Worm (Caenorhabditis elegans) whole organism, mixed stage, embryonic: Measurements from ENCODE around the gene btb-6.

Source experiments
- M03D4.4 ChIP-seq: sonication (generic microtip); optimal IDR thresholded peaks from 2 replicates; lab custom pipeline; 2017; ENCODE audit warnings: mild to moderate bottlenecking, missing genetic modification characterization, missing compliant biosample characterization
- bed-3 ChIP-seq: fragments of 200-800 bp; sonication (Bioruptor generic); optimal IDR thresholded peaks from 3 replicates; lab custom pipeline; 2018; ENCODE audit warnings: mild to moderate bottlenecking, missing genetic modification characterization, moderate library complexity, missing compliant biosample characterization
- blmp-1 ChIP-seq: fragments of 150-350 bp; optimal IDR thresholded peaks from 2 replicates; lab custom pipeline; 2014; ENCODE audit warnings: missing biosample characterization, missing genetic modification characterization
- ceh-39 ChIP-seq: fragments of 150-350 bp; optimal IDR thresholded peaks from 2 replicates; lab custom pipeline; 2014; ENCODE audit warnings: missing biosample characterization, missing genetic modification characterization
- ceh-43 ChIP-seq: fragments of 200-800 bp; sonication (Bioruptor generic); optimal IDR thresholded peaks from 2 replicates; lab custom pipeline; 2018; ENCODE audit warnings: mild to moderate bottlenecking, missing genetic modification characterization, moderate library complexity, missing compliant biosample characterization
- ceh-83 ChIP-seq: fragments of 200-800 bp; sonication (Bioruptor generic); optimal IDR thresholded peaks from 2 replicates; lab custom pipeline; 2018; ENCODE audit warnings: mild to moderate bottlenecking, missing genetic modification characterization, missing compliant biosample characterization
- ces-1 ChIP-seq: fragments of 150-350 bp; optimal IDR thresholded peaks from 2 replicates; lab custom pipeline; 2014; ENCODE audit warnings: missing biosample characterization, missing genetic modification reagents, missing genetic modification characterization
- cnd-1 ChIP-seq: fragments of 200-800 bp; sonication (Bioruptor generic); optimal IDR thresholded peaks from 2 replicates; lab custom pipeline; 2018; ENCODE audit warnings: mild to moderate bottlenecking, missing genetic modification characterization, missing compliant biosample characterization
- drap-1 ChIP-seq: fragments of 200-800 bp; sonication (Bioruptor generic); optimal IDR thresholded peaks from 3 replicates; lab custom pipeline; 2018; ENCODE audit warnings: mild to moderate bottlenecking, missing genetic modification characterization, missing compliant biosample characterization
- elt-1 ChIP-seq: sonication (generic microtip); optimal IDR thresholded peaks from 2 replicates; lab custom pipeline; 2017; ENCODE audit warnings: missing genetic modification characterization, mild to moderate bottlenecking, missing compliant biosample characterization, antibody characterized with exemption, moderate library complexity, borderline replicate concordance; ENCODE audit not compliant: insufficient read depth
- ham-2 ChIP-seq: fragments of 200-800 bp; sonication (Bioruptor generic); optimal IDR thresholded peaks from 2 replicates; lab custom pipeline; 2018; ENCODE audit warnings: mild to moderate bottlenecking, missing genetic modification characterization, missing compliant biosample characterization
- hlh-1 ChIP-seq: fragments of 150-350 bp; optimal IDR thresholded peaks from 2 replicates; lab custom pipeline; 2014; ENCODE audit warnings: missing biosample characterization, missing genetic modification reagents, missing genetic modification characterization
- lin-13 ChIP-seq: fragments of 150-350 bp; optimal IDR thresholded peaks from 2 replicates; lab custom pipeline; 2014; ENCODE audit warnings: missing biosample characterization, missing genetic modification characterization
- lin-32 ChIP-seq: fragments of 200-800 bp; sonication (Bioruptor generic); optimal IDR thresholded peaks from 2 replicates; lab custom pipeline; 2018; ENCODE audit warnings: mild to moderate bottlenecking, missing genetic modification characterization, missing compliant biosample characterization
- lsy-2 ChIP-seq: fragments of 150-350 bp; optimal IDR thresholded peaks from 2 replicates; lab custom pipeline; 2014; ENCODE audit warnings: missing biosample characterization, missing genetic modification characterization
- mab-5 ChIP-seq: fragments of 150-350 bp; optimal IDR thresholded peaks from 2 replicates; lab custom pipeline; 2014; ENCODE audit warnings: missing biosample characterization, missing genetic modification characterization
- mep-1 ChIP-seq: fragments of 150-350 bp; optimal IDR thresholded peaks from 2 replicates; lab custom pipeline; 2017; ENCODE audit warnings: missing biosample characterization, missing genetic modification reagents, missing genetic modification characterization, inconsistent platforms
- mls-2 ChIP-seq: sonication (generic microtip); optimal IDR thresholded peaks from 2 replicates; lab custom pipeline; 2016; ENCODE audit warnings: mild to moderate bottlenecking, missing genetic modification characterization, moderate library complexity, missing compliant biosample characterization
- nhr-12 ChIP-seq: fragments of 150-350 bp; optimal IDR thresholded peaks from 2 replicates; lab custom pipeline; 2014; ENCODE audit warnings: missing biosample characterization, missing genetic modification characterization
- nhr-2 ChIP-seq: fragments of 150-350 bp; optimal IDR thresholded peaks from 2 replicates; lab custom pipeline; 2014; ENCODE audit warnings: missing biosample characterization, missing genetic modification characterization
- nhr-237 ChIP-seq: fragments of 150-350 bp; optimal IDR thresholded peaks from 2 replicates; lab custom pipeline; 2014; ENCODE audit warnings: missing biosample characterization, missing genetic modification characterization
- nhr-28 ChIP-seq: fragments of 150-350 bp; optimal IDR thresholded peaks from 2 replicates; lab custom pipeline; 2014; ENCODE audit warnings: missing biosample characterization, missing genetic modification characterization
- nhr-76 ChIP-seq: sonication (generic microtip); optimal IDR thresholded peaks from 2 replicates; lab custom pipeline; 2017; ENCODE audit warnings: missing biosample characterization, missing genetic modification characterization
- pha-4 ChIP-seq: fragments of 150-350 bp; optimal IDR thresholded peaks from 2 replicates; lab custom pipeline; 2018; ENCODE audit warnings: missing biosample characterization, missing genetic modification reagents, missing genetic modification characterization
- sem-2 ChIP-seq: fragments of 200-800 bp; sonication (Bioruptor generic); optimal IDR thresholded peaks from 2 replicates; lab custom pipeline; 2018; ENCODE audit warnings: mild to moderate bottlenecking, missing genetic modification characterization, missing compliant biosample characterization
- snpc-4 ChIP-seq: fragments of 150-350 bp; optimal IDR thresholded peaks from 2 replicates; lab custom pipeline; 2014; ENCODE audit warnings: missing biosample characterization, missing genetic modification characterization
- sptf-1 ChIP-seq: sonication (generic microtip); optimal IDR thresholded peaks from 2 replicates; lab custom pipeline; 2017; ENCODE audit warnings: mild to moderate bottlenecking, missing genetic modification characterization, moderate library complexity, missing compliant biosample characterization
- tbx-8 ChIP-seq: fragments of 200-800 bp; sonication (Bioruptor generic); optimal IDR thresholded peaks from 2 replicates; lab custom pipeline; 2018; ENCODE audit warnings: mild to moderate bottlenecking, missing genetic modification characterization, moderate library complexity, missing compliant biosample characterization
- unc-120 ChIP-seq: sonication (generic microtip); optimal IDR thresholded peaks from 2 replicates; lab custom pipeline; 2017; ENCODE audit warnings: missing genetic modification characterization, missing compliant biosample characterization; ENCODE audit not compliant: poor library complexity, severe bottlenecking
- unc-39 ChIP-seq: fragments of 150-350 bp; optimal IDR thresholded peaks from 2 replicates; lab custom pipeline; 2014; ENCODE audit warnings: missing biosample characterization, missing genetic modification characterization
- unc-62 ChIP-seq: fragments of 150-350 bp; optimal IDR thresholded peaks from 2 replicates; lab custom pipeline; 2014; ENCODE audit warnings: missing biosample characterization, missing genetic modification reagents, missing genetic modification characterization
- zip-8 ChIP-seq: fragments of 150-350 bp; optimal IDR thresholded peaks from 2 replicates; lab custom pipeline; 2014; ENCODE audit warnings: missing biosample characterization, missing genetic modification characterization

Gene btb-6

DNA sequence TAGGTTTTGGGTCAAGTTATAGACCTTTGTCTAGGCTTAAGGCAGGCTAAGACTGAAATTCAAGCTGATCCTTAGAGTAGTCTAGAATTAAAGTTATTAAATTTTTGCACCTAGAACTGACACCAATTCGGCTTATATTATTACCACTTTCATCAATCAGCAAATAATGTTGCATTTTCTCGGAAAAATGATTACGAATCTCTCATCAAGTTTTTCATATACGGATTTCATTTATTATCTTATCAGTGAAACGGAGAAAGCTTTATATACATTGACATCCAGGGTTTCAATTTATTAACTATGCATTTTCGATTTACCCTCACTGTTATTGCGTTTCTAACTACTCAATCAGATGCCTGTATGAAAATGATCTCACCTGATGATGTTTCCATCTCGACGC, 26.1 kb downstream of the btb-6 start, which contains the start of gene K07G6.1:
TSS of gene K07G6.1 (plus strand) at position 301 of the 400 bp plus-strand sequence.
- no peak for TF ChIP-seq elt-1 (tag; lab: Kevin White, UChicago)
- TF ChIP-seq ham-2 = no peak
- no peak for TF ChIP-seq zip-8
- TF ChIP-seq nhr-76 (tag; lab: Kevin White, UChicago) = no peak
- no peak for TF ChIP-seq unc-39
- TF ChIP-seq nhr-28 (tag; lab: Kevin White, UChicago) = no peak
- no peak for TF ChIP-seq ceh-39 (tag; lab: Kevin White, UChicago)
- TF ChIP-seq mab-5 (tag; lab: Kevin White, UChicago) = no peak
- TF ChIP-seq pha-4 = no peak
- no peak for TF ChIP-seq snpc-4 (tag; lab: Kevin White, UChicago)
- TF ChIP-seq sem-2 (GFP tag; lab: Kevin White, UChicago) = no peak

DNA sequence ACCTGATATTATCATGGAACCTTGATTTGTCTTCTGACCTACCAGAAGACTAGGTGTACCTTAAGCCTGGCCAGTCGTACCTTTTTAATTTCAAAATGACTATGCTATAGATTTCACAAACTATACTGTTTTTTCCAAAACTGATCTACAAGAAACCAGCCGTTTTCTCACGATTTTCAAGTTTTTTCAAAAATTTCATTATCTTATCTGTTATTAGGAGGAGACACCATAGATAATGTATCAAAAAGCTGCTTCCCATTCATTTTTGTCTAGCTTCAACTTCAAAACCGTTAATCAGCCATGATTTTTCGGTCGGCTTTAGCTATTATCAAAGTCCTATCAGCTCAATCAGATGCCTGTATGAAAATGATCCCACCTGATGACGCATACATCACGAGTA, 27.4 kb downstream of the btb-6 start, which contains the start of gene F36H5.12:
TSS of gene F36H5.12 (plus strand) at position 301 of the 400 bp plus-strand sequence.
- TF ChIP-seq nhr-237 = no peak
- no peak for TF ChIP-seq nhr-12 (tag; lab: Kevin White, UChicago)
- no peak for TF ChIP-seq nhr-2
- TF ChIP-seq nhr-76 (tag; lab: Kevin White, UChicago) = no peak
- TF ChIP-seq drap-1 (GFP tag; lab: Kevin White, UChicago) = no peak
- TF ChIP-seq cnd-1 = no peak
- TF ChIP-seq nhr-28 (tag; lab: Kevin White, UChicago) = no peak
- no peak for TF ChIP-seq elt-1 (tag; lab: Kevin White, UChicago)
- no peak for TF ChIP-seq tbx-8
- no peak for TF ChIP-seq pha-4
- TF ChIP-seq blmp-1 (tag; lab: Kevin White, UChicago) = no peak
- no peak for TF ChIP-seq unc-62 (GFP tag; lab: Kevin White, UChicago)
- TF ChIP-seq hlh-1 (tag; lab: Kevin White, UChicago) = no peak
- no peak for TF ChIP-seq ceh-43
- TF ChIP-seq snpc-4 (tag; lab: Kevin White, UChicago) = no peak
- no peak for TF ChIP-seq lin-32 (GFP tag; lab: Kevin White, UChicago)
- no peak for TF ChIP-seq sem-2 (GFP tag; lab: Kevin White, UChicago)
- TF ChIP-seq mep-1 = no peak
- no peak for TF ChIP-seq bed-3 (GFP tag; lab: Kevin White, UChicago)

DNA sequence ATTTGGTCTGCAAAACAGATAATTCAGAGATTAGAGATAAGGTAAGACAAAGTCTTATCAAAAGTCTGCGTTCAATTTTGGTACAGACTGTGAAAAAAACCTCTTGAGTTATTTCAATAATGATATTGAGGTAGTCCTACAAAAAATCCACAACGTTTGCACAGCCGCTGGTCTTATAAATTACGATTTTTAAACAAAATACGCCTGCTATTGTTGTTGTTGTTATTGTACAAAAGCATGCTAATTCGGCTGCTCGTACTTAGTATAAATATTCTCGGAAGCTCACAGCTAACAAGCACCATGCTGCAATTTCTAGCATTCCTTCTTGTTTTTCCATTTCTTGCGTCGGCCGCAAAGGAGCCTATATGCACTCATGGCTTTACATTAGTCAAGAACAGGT, 29.1 kb downstream of the btb-6 start, which contains the start of gene clec-19:
TSS of gene clec-19 (plus strand) at position 301 of the 400 bp plus-strand sequence.
- no peak for TF ChIP-seq mls-2
- no peak for TF ChIP-seq nhr-237
- TF ChIP-seq mep-1 = no peak
- no peak for TF ChIP-seq cnd-1
- TF ChIP-seq mab-5 (tag; lab: Kevin White, UChicago) = no peak
- TF ChIP-seq unc-62 (GFP tag; lab: Kevin White, UChicago) = no peak
- TF ChIP-seq lin-32 (GFP tag; lab: Kevin White, UChicago) = no peak
- no peak for TF ChIP-seq blmp-1 (tag; lab: Kevin White, UChicago)
- TF ChIP-seq nhr-2 = no peak
- no peak for TF ChIP-seq unc-39
- TF ChIP-seq ham-2 = no peak
- TF ChIP-seq lsy-2 (tag; lab: Kevin White, UChicago) = no peak
- no peak for TF ChIP-seq sptf-1
- no peak for TF ChIP-seq nhr-76 (tag; lab: Kevin White, UChicago)
- TF ChIP-seq snpc-4 (tag; lab: Kevin White, UChicago) = no peak
- no peak for TF ChIP-seq hlh-1 (tag; lab: Kevin White, UChicago)
- TF ChIP-seq ces-1 = no peak
- no peak for TF ChIP-seq lin-13 (tag; lab: Kevin White, UChicago)
- no peak for TF ChIP-seq pha-4

DNA sequence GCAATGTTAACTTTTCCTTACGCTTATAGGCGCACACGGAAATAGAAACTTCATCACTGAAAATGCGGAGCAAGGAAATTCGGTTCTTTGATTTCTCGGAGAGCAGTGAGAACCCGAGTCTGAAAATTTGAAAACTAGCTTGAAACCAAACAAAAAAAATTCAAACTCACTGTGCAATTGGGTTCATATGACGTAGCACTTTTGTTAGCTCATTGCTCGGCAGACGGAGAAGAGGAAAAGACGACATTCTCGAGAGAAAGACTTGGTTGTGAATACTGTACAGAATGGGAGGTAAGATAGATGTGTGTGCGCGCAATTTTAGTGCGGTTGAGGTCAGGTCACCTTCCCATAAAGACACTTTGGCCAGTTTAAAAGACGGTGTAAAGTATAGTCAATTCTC, 35.3 kb downstream of the btb-6 start, which contains the start of the genes F36H5.13 and F36H5.8:
TSS of gene F36H5.13 (minus strand) at position 101 of the 400 bp plus-strand sequence.
TSS of gene F36H5.8 (minus strand) at position 274 of the 400 bp plus-strand sequence.
- no peak for TF ChIP-seq elt-1 (tag; lab: Kevin White, UChicago)
- no peak for TF ChIP-seq lin-32 (GFP tag; lab: Kevin White, UChicago)
- no peak for TF ChIP-seq ceh-83
- TF ChIP-seq drap-1 (GFP tag; lab: Kevin White, UChicago) = no peak
- no peak for TF ChIP-seq M03D4.4 (tag; lab: Kevin White, UChicago)
- TF ChIP-seq ceh-39 (tag; lab: Kevin White, UChicago) = no peak
- no peak for TF ChIP-seq unc-62 (GFP tag; lab: Kevin White, UChicago)
- TF ChIP-seq mep-1 = no peak
- no peak for TF ChIP-seq ham-2
- no peak for TF ChIP-seq mls-2
- TF ChIP-seq hlh-1 (tag; lab: Kevin White, UChicago) = no peak
- TF ChIP-seq mab-5 (tag; lab: Kevin White, UChicago) = no peak
- no peak for TF ChIP-seq nhr-12 (tag; lab: Kevin White, UChicago)
- no peak for TF ChIP-seq snpc-4 (tag; lab: Kevin White, UChicago)
- TF ChIP-seq bed-3 (GFP tag; lab: Kevin White, UChicago) = no peak
- no peak for TF ChIP-seq nhr-2
- no peak for TF ChIP-seq unc-120 (tag; lab: Kevin White, UChicago)
- no peak for TF ChIP-seq nhr-28 (tag; lab: Kevin White, UChicago)
